Fruit fly (Drosophila melanogaster) whole organism, embryonic: ENCODE data around the gene gpp.
A peak's percentile ranks its signal among the peaks of the same experiment; 100 is the strongest.

ENCODE experiments used
- Blimp-1 ChIP-seq: fragments of 200-800 bp; sonication (Bioruptor generic); optimal IDR thresholded peaks from 3 replicates; lab custom pipeline; 2018; ENCODE audit warnings: missing biosample characterization, missing genetic modification characterization, mild to moderate bottlenecking, moderate library complexity, missing genetic modification reagents
- CG1024 ChIP-seq: fragments of 200-800 bp; sonication (Bioruptor generic); IDR thresholded peaks from 2 replicates; pipeline ENCODE4 v1.3.6; 2022; ENCODE audit warnings: missing biosample characterization, missing genetic modification characterization
- CG11085 ChIP-seq: fragments of 200-800 bp; sonication (Bioruptor generic); IDR thresholded peaks from 2 replicates; pipeline ENCODE4 v1.3.6; 2022; ENCODE audit warnings: missing biosample characterization, missing genetic modification characterization
- CG13287 ChIP-seq: fragments of 200-800 bp; sonication (Bioruptor generic); IDR thresholded peaks from 2 replicates; pipeline ENCODE4 v1.3.6; 2022; ENCODE audit warnings: missing biosample characterization, missing genetic modification characterization; ENCODE audit not compliant: partially characterized antibody
- CG13775 ChIP-seq: fragments of 200-800 bp; sonication (Bioruptor generic); optimal IDR thresholded peaks from 3 replicates; lab custom pipeline; 2017; ENCODE audit warnings: missing biosample characterization, mild to moderate bottlenecking, missing genetic modification characterization
- CG14441 ChIP-seq: fragments of 200-800 bp; sonication (Bioruptor generic); IDR thresholded peaks from 2 replicates; pipeline ENCODE4 v1.3.6; 2022; ENCODE audit warnings: missing biosample characterization, missing genetic modification characterization
- CG17328 ChIP-seq: fragments of 200-800 bp; sonication (Bioruptor generic); IDR thresholded peaks from 2 replicates; pipeline ENCODE4 v1.3.6; 2022; ENCODE audit warnings: missing biosample characterization, missing genetic modification characterization
- CG1832 ChIP-seq: fragments of 200-800 bp; sonication (Bioruptor generic); optimal IDR thresholded peaks from 2 replicates; lab custom pipeline; 2017; ENCODE audit warnings: missing biosample characterization, mild to moderate bottlenecking, missing genetic modification characterization, inconsistent platforms
- CG18476 ChIP-seq: fragments of 200-800 bp; sonication (Bioruptor generic); optimal IDR thresholded peaks from 2 replicates; lab custom pipeline; 2016; ENCODE audit warnings: missing biosample characterization, mild to moderate bottlenecking, missing genetic modification characterization
- CG18599 ChIP-seq: fragments of 200-800 bp; sonication (Bioruptor generic); optimal IDR thresholded peaks from 3 replicates; lab custom pipeline; 2017; ENCODE audit warnings: missing biosample characterization, missing genetic modification characterization, mild to moderate bottlenecking, moderate library complexity, missing genetic modification reagents
- CG31365 ChIP-seq: fragments of 200-800 bp; sonication (Bioruptor generic); optimal IDR thresholded peaks from 2 replicates; lab custom pipeline; 2018; ENCODE audit warnings: missing biosample characterization, mild to moderate bottlenecking, missing genetic modification characterization
- CG33557 ChIP-seq: fragments of 200-800 bp; sonication (Bioruptor generic); optimal IDR thresholded peaks from 2 replicates; lab custom pipeline; 2019; ENCODE audit warnings: missing biosample characterization, mild to moderate bottlenecking, missing genetic modification characterization, moderate library complexity
- CG6654 ChIP-seq: fragments of 200-800 bp; sonication (Bioruptor generic); optimal IDR thresholded peaks from 2 replicates; lab custom pipeline; 2017; ENCODE audit warnings: missing biosample characterization, mild to moderate bottlenecking, missing genetic modification characterization
- CkIIα-i1 ChIP-seq: fragments of 200-800 bp; sonication (Bioruptor generic); IDR thresholded peaks from 2 replicates; pipeline ENCODE4 v1.3.6; 2022; ENCODE audit warnings: missing biosample characterization, missing genetic modification characterization
- Gug ChIP-seq: fragments of 200-800 bp; sonication (Bioruptor generic); IDR thresholded peaks from 4 replicates; pipeline ENCODE4 v1.3.6; 2022; ENCODE audit warnings: missing biosample characterization, missing genetic modification characterization
- HmgD ChIP-seq: fragments of 200-800 bp; sonication (Bioruptor generic); optimal IDR thresholded peaks from 3 replicates; lab custom pipeline; 2016; ENCODE audit warnings: missing biosample characterization, missing genetic modification characterization
- Myb ChIP-seq: fragments of 200-800 bp; sonication (Bioruptor generic); optimal IDR thresholded peaks from 2 replicates; lab custom pipeline; 2016; ENCODE audit warnings: missing biosample characterization, missing genetic modification characterization
- Oaz ChIP-seq: fragments of 200-800 bp; sonication (Bioruptor generic); IDR thresholded peaks from 2 replicates; pipeline ENCODE4 v1.3.6; 2022; ENCODE audit warnings: missing biosample characterization, missing genetic modification characterization
- Ravus ChIP-seq: fragments of 200-800 bp; sonication (Bioruptor generic); IDR thresholded peaks from 2 replicates; pipeline ENCODE4 v1.3.6; 2022; ENCODE audit warnings: missing biosample characterization, missing genetic modification characterization
- Sry-β ChIP-seq: fragments of 200-800 bp; sonication (Bioruptor generic); optimal IDR thresholded peaks from 2 replicates; lab custom pipeline; 2018; ENCODE audit warnings: missing biosample characterization, mild to moderate bottlenecking, missing genetic modification characterization, moderate library complexity
- dm ChIP-seq: fragments of 200-800 bp; sonication (Bioruptor generic); optimal IDR thresholded peaks from 3 replicates; lab custom pipeline; 2016; ENCODE audit warnings: missing biosample characterization, missing genetic modification characterization
- dmrt99B ChIP-seq: fragments of 200-800 bp; sonication (Bioruptor generic); optimal IDR thresholded peaks from 2 replicates; lab custom pipeline; 2018; ENCODE audit warnings: missing biosample characterization, mild to moderate bottlenecking, missing genetic modification characterization, moderate library complexity
- emc ChIP-seq: fragments of 200-800 bp; sonication (Bioruptor generic); optimal IDR thresholded peaks from 2 replicates; lab custom pipeline; 2016; ENCODE audit warnings: missing biosample characterization, missing genetic modification characterization
- hkb ChIP-seq, 2 experiments: fragments of 200-800 bp in 1 of 2; fragments of >200 bp in 1 of 2; sonication (Bioruptor generic) in 1 of 2; IDR thresholded peaks in 1 of 2; optimal IDR thresholded peaks in 1 of 2; 2 replicates each; pipeline versions ENCODE4 v1.3.6 to Lab custom; 2017 to 2022; ENCODE audit warnings: missing biosample characterization in 1 of 2, missing genetic modification characterization in 1 of 2
- hth ChIP-seq: fragments of >200 bp; optimal IDR thresholded peaks from 2 replicates; lab custom pipeline; 2017; ENCODE audit warnings: inconsistent platforms
- insv ChIP-seq, 2 experiments: fragments of 200-800 bp; sonication (Bioruptor generic); optimal IDR thresholded peaks; 3 replicates each; lab custom pipeline; 2016 to 2018; ENCODE audit warnings: missing biosample characterization in 2 of 2, missing genetic modification characterization in 2 of 2
- inv ChIP-seq: fragments of 200-800 bp; sonication (Bioruptor generic); IDR thresholded peaks from 2 replicates; pipeline ENCODE4 v1.3.6; 2022; ENCODE audit warnings: missing biosample characterization, missing genetic modification characterization; ENCODE audit not compliant: partially characterized antibody
- jumu ChIP-seq: fragments of 200-800 bp; sonication (Bioruptor generic); optimal IDR thresholded peaks from 3 replicates; lab custom pipeline; 2016; ENCODE audit warnings: missing biosample characterization, missing genetic modification characterization
- kah ChIP-seq: fragments of 200-800 bp; sonication (Bioruptor generic); optimal IDR thresholded peaks from 2 replicates; lab custom pipeline; 2018; ENCODE audit warnings: missing biosample characterization, mild to moderate bottlenecking, missing genetic modification characterization
- nmo ChIP-seq: fragments of 200-800 bp; sonication (Bioruptor generic); optimal IDR thresholded peaks from 2 replicates; lab custom pipeline; 2018; ENCODE audit warnings: missing biosample characterization, mild to moderate bottlenecking, missing genetic modification characterization, moderate library complexity
- pfk ChIP-seq: fragments of 200-800 bp; sonication (Bioruptor generic); optimal IDR thresholded peaks from 2 replicates; lab custom pipeline; 2018; ENCODE audit warnings: missing biosample characterization, mild to moderate bottlenecking, missing genetic modification characterization, moderate library complexity
- phol ChIP-seq: fragments of 200-800 bp; sonication (Bioruptor generic); optimal IDR thresholded peaks from 3 replicates; lab custom pipeline; 2018; ENCODE audit warnings: missing biosample characterization, mild to moderate bottlenecking, missing genetic modification characterization, moderate library complexity
- prd ChIP-seq, 3 experiments: fragments of >200 bp in 2 of 3; fragments of 200-800 bp in 1 of 3; sonication (Bioruptor generic) in 1 of 3; optimal IDR thresholded peaks in 2 of 3; IDR thresholded peaks in 1 of 3; 2 replicates in 2 of 3; 3 replicates in 1 of 3; pipeline versions ENCODE4 v1.3.6 to Lab custom; 2017 to 2022; ENCODE audit warnings: missing biosample characterization in 1 of 3, missing genetic modification characterization in 1 of 3
- pros ChIP-seq: fragments of 200-800 bp; sonication (Bioruptor generic); optimal IDR thresholded peaks from 3 replicates; lab custom pipeline; 2019; ENCODE audit warnings: missing biosample characterization, mild to moderate bottlenecking, missing genetic modification characterization, moderate library complexity
- ranshi ChIP-seq: fragments of 200-800 bp; sonication (Bioruptor generic); IDR thresholded peaks from 2 replicates; pipeline ENCODE4 v1.3.6; 2022; ENCODE audit warnings: missing biosample characterization, missing genetic modification characterization
- ro ChIP-seq: fragments of 200-800 bp; sonication (Bioruptor generic); IDR thresholded peaks from 2 replicates; pipeline ENCODE4 v1.3.6; 2022; ENCODE audit warnings: missing biosample characterization, missing genetic modification characterization
- salm ChIP-seq: fragments of 200-800 bp; sonication (Bioruptor generic); optimal IDR thresholded peaks from 2 replicates; lab custom pipeline; 2018; ENCODE audit warnings: missing biosample characterization, mild to moderate bottlenecking, missing genetic modification characterization
- sd ChIP-seq: fragments of 200-800 bp; sonication (Bioruptor generic); optimal IDR thresholded peaks from 3 replicates; lab custom pipeline; 2018; ENCODE audit warnings: missing biosample characterization, mild to moderate bottlenecking, missing genetic modification characterization, moderate library complexity
- stc ChIP-seq: fragments of 200-800 bp; sonication (Bioruptor generic); IDR thresholded peaks from 2 replicates; pipeline ENCODE4 v1.3.6; 2022; ENCODE audit warnings: missing biosample characterization, missing genetic modification characterization
- stwl ChIP-seq: fragments of 200-800 bp; sonication (Bioruptor generic); optimal IDR thresholded peaks from 3 replicates; lab custom pipeline; 2018; ENCODE audit warnings: missing biosample characterization, mild to moderate bottlenecking, missing genetic modification characterization, moderate library complexity
- tio ChIP-seq: fragments of 200-800 bp; sonication (Bioruptor generic); optimal IDR thresholded peaks from 2 replicates; lab custom pipeline; 2017; ENCODE audit warnings: missing biosample characterization, missing genetic modification characterization, inconsistent platforms
- tup ChIP-seq: fragments of 200-800 bp; sonication (Bioruptor generic); optimal IDR thresholded peaks from 2 replicates; lab custom pipeline; 2016; ENCODE audit warnings: missing biosample characterization, mild to moderate bottlenecking, missing genetic modification characterization, moderate library complexity
- vvl ChIP-seq: fragments of 200-800 bp; sonication (Bioruptor generic); IDR thresholded peaks from 2 replicates; pipeline ENCODE4 v1.3.6; 2022; ENCODE audit warnings: missing biosample characterization, missing genetic modification characterization
- wdn ChIP-seq: fragments of 200-800 bp; sonication (Bioruptor generic); IDR thresholded peaks from 2 replicates; pipeline ENCODE4 v1.3.6; 2022; ENCODE audit warnings: missing biosample characterization, missing genetic modification characterization
- zfh2 ChIP-seq: fragments of 200-800 bp; sonication (Bioruptor generic); optimal IDR thresholded peaks from 2 replicates; lab custom pipeline; 2016; ENCODE audit warnings: missing biosample characterization, missing genetic modification characterization

gpp gene

dm6 chr3R:6405674-6406565 lies 735 bp upstream of the gpp start, which contains the start of gene Dmtn (continued):
- TF ChIP-seq CG31365 (tag; lab: Kevin White, UChicago) (no peak), zfh2 (GFP tag; lab: Kevin White, UChicago) (peak; percentile 17), nmo (GFP tag; lab: Kevin White, UChicago) (peak; percentile 47), Ravus (GFP tag; lab: Robert Waterston, UW) (no peak), CG18599 (no peak), dm (GFP tag; lab: Kevin White, UChicago) (peak; percentile 0), dmrt99B (tag; lab: Kevin White, UChicago) (peak; percentile 5), emc (GFP tag; lab: Kevin White, UChicago) (peak; percentile 37), jumu (GFP tag; lab: Kevin White, UChicago) (no peak), tio (GFP tag; lab: Kevin White, UChicago) (peak; percentile 33), hth (lab: Kevin White, UChicago) (no peak), sd (tag; lab: Kevin White, UChicago) (no peak), CG17328 (GFP tag; lab: Robert Waterston, UW) (no peak), hkb (optimal IDR thresholded peaks at IDR 0.05; lab: Kevin White, UChicago) (no peak), hkb (GFP tag; IDR thresholded peaks at IDR 0.05; lab: Robert Waterston, UW) (no peak), CG1024 (GFP tag; lab: Robert Waterston, UW) (no peak), wdn (GFP tag; lab: Robert Waterston, UW) (no peak), pros (GFP tag; lab: Kevin White, UChicago) (peak; percentile 92), CG18476 (GFP tag; lab: Kevin White, UChicago) (no peak), CG33557 (no peak), ranshi (GFP tag; lab: Robert Waterston, UW) (no peak), CkIIα-i1 (GFP tag; lab: Robert Waterston, UW) (no peak), prd (optimal IDR thresholded peaks at IDR 0.05; lab: Kevin White, UChicago) (no peak), prd (GFP tag; IDR thresholded peaks at IDR 0.05; lab: Robert Waterston, UW) (no peak), CG13287 (GFP tag; lab: Robert Waterston, UW) (no peak), CG6654 (GFP tag; lab: Kevin White, UChicago) (no peak), kah (GFP tag; lab: Kevin White, UChicago) (no peak), ro (no peak), Sry-β (GFP tag; lab: Kevin White, UChicago) (no peak), Oaz (GFP tag; lab: Robert Waterston, UW) (no peak), salm (tag; lab: Kevin White, UChicago) (no peak), Blimp-1 (no peak), CG11085 (GFP tag; lab: Robert Waterston, UW) (no peak), Myb (GFP tag; lab: Kevin White, UChicago) (peak; percentile 37), inv (GFP tag; lab: Robert Waterston, UW) (no peak), pfk (GFP tag; lab: Kevin White, UChicago) (peak; percentile 50), CG14441 (GFP tag; lab: Robert Waterston, UW) (no peak), tup (GFP tag; lab: Kevin White, UChicago) (no peak), HmgD (peak; percentile 38), phol (tag; lab: Kevin White, UChicago) (peak; percentile 51), CG13775 (GFP tag; lab: Kevin White, UChicago) (peak; percentile 44), Gug (peak; percentile 3; the same call in 1 of the 4 replicates), insv (GFP tag; optimal IDR thresholded peaks at IDR 0.05; lab: Kevin White, UChicago) (no peak), CG1832 (GFP tag; lab: Kevin White, UChicago) (no peak), vvl (no peak), stc (GFP tag; lab: Robert Waterston, UW) (no peak), stwl (tag; lab: Kevin White, UChicago) (peak; percentile 99)
